Worm (Caenorhabditis elegans): Measurements from ENCODE around the gene F57F4.2.

The F57F4.2 gene

ce11 chrV:6430526-6431371, 41.2 kb upstream of the F57F4.2 start (continued):
- peak; percentile 22 for TF ChIP-seq lin-14 (GFP tag; optimal IDR thresholded peaks at IDR 0.05)
- TF ChIP-seq egl-13 (tag; optimal IDR thresholded peaks at IDR 0.05) = no peak
- no peak for TF ChIP-seq ceh-8 (GFP tag; optimal IDR thresholded peaks at IDR 0.05)
- no peak for TF ChIP-seq aha-1 (tag; optimal IDR thresholded peaks at IDR 0.05)
- TF ChIP-seq F16B12.6 (tag; optimal IDR thresholded peaks at IDR 0.05) = no peak
- peak; percentile 3 for TF ChIP-seq snu-23 (GFP tag; optimal IDR thresholded peaks at IDR 0.05)
- TF ChIP-seq nhr-28 (tag; optimal IDR thresholded peaks at IDR 0.05) = no peak
- no peak for TF ChIP-seq alr-1 (tag; optimal IDR thresholded peaks at IDR 0.05; ENCODE audit: borderline replicate concordance)
- no peak for TF ChIP-seq dpl-1 (GFP tag; optimal IDR thresholded peaks at IDR 0.05)
- no peak for TF ChIP-seq swsn-7 (tag; optimal IDR thresholded peaks at IDR 0.05)
- no peak for TF ChIP-seq pax-3 (tag; optimal IDR thresholded peaks at IDR 0.05)
- no peak for TF ChIP-seq ceh-63 (GFP tag; optimal IDR thresholded peaks at IDR 0.05)
- no peak for TF ChIP-seq nhr-85 (tag)
- TF ChIP-seq nhr-76 (tag; optimal IDR thresholded peaks at IDR 0.05) = no peak
- TF ChIP-seq nhr-47 (tag; optimal IDR thresholded peaks at IDR 0.05) = no peak
- no peak for TF ChIP-seq nhr-12 (tag; optimal IDR thresholded peaks at IDR 0.05)
- no peak for TF ChIP-seq nhr-11 (tag; optimal IDR thresholded peaks at IDR 0.05)
- no peak for TF ChIP-seq mdl-1 (tag; optimal IDR thresholded peaks at IDR 0.05)
- peak in 1 of 2 experiments; percentile 10 for TF ChIP-seq lsy-2 (tag; optimal IDR thresholded peaks at IDR 0.05)
- TF ChIP-seq sup-37 (GFP tag; optimal IDR thresholded peaks at IDR 0.05) = no peak
- no peak for TF ChIP-seq unc-62 (GFP tag; optimal IDR thresholded peaks at IDR 0.05)
- TF ChIP-seq ceh-88 (GFP tag; IDR thresholded peaks at IDR 0.05) = no peak
- TF ChIP-seq fkh-4 (tag; optimal IDR thresholded peaks at IDR 0.05; ENCODE audit: borderline replicate concordance) = no peak
- no peak for TF ChIP-seq zip-4 (GFP tag; optimal IDR thresholded peaks at IDR 0.05)
- peak; percentile 27 for TF ChIP-seq nhr-71 (tag; optimal IDR thresholded peaks at IDR 0.05)
- TF ChIP-seq tlp-1 (tag; optimal IDR thresholded peaks at IDR 0.05) = no peak
- TF ChIP-seq ama-1 (optimal IDR thresholded peaks at IDR 0.05) = no peak
- TF ChIP-seq lin-39 (tag; optimal IDR thresholded peaks at IDR 0.05) = no peak
- no peak for TF ChIP-seq ztf-11 (tag; optimal IDR thresholded peaks at IDR 0.05)
- TF ChIP-seq lin-35 (GFP tag; optimal IDR thresholded peaks at IDR 0.05) = peak in 1 of 2 experiments; percentile 16
- TF ChIP-seq egl-27 (tag; optimal IDR thresholded peaks at IDR 0.05) = no peak
- no peak for TF ChIP-seq grh-1 (GFP tag; IDR thresholded peaks at IDR 0.05)
- TF ChIP-seq blmp-1 (tag; optimal IDR thresholded peaks at IDR 0.05) = peak; percentile 92

ce11 chrV:6429870-6430339, 40.4 kb upstream of the F57F4.2 start, which contains the start of gene alh-4:
Gene alh-4, minus strand, starts transcription at chrV:6429920.
- TF ChIP-seq hlh-17 (GFP tag; optimal IDR thresholded peaks at IDR 0.05; ENCODE audit: borderline replicate concordance) (no peak), nhr-85 (tag) (peak; percentile 84), mep-1 (tag; optimal IDR thresholded peaks at IDR 0.05) (peak; percentile 8), fkh-4 (tag; optimal IDR thresholded peaks at IDR 0.05; ENCODE audit: borderline replicate concordance) (no peak), lin-35 (GFP tag; optimal IDR thresholded peaks at IDR 0.05) (peak in 1 of 2 experiments; percentile 37), mdl-1 (tag; optimal IDR thresholded peaks at IDR 0.05) (peak in 1 of 2 experiments; percentile 40), fos-1 (tag; optimal IDR thresholded peaks at IDR 0.05) (no peak), hpl-2 (GFP tag; optimal IDR thresholded peaks at IDR 0.05) (no peak), nhr-90 (tag; optimal IDR thresholded peaks at IDR 0.05; ENCODE audit: poor library complexity) (peak; percentile 58), vab-15 (tag; optimal IDR thresholded peaks at IDR 0.05) (peak; percentile 8), skn-1 (tag; optimal IDR thresholded peaks at IDR 0.05) (no peak), tlp-1 (tag; optimal IDR thresholded peaks at IDR 0.05) (no peak), nhr-20 (tag; optimal IDR thresholded peaks at IDR 0.05) (peak; percentile 67), sox-4 (tag; optimal IDR thresholded peaks at IDR 0.05) (no peak), unc-130 (tag; optimal IDR thresholded peaks at IDR 0.05) (peak; percentile 52), lsy-2 (tag; optimal IDR thresholded peaks at IDR 0.05) (peak in 1 of 2 experiments; percentile 28), ama-1 (optimal IDR thresholded peaks at IDR 0.05) (peak; percentile 35), blmp-1 (tag; optimal IDR thresholded peaks at IDR 0.05) (peak; percentile 79), elt-3 (tag; optimal IDR thresholded peaks at IDR 0.05) (peak in 1 of 6 experiments; percentile 77), lin-14 (GFP tag; optimal IDR thresholded peaks at IDR 0.05) (peak; percentile 45), tbx-2 (tag; optimal IDR thresholded peaks at IDR 0.05) (peak; percentile 17), dpl-1 (GFP tag; optimal IDR thresholded peaks at IDR 0.05) (peak in 1 of 3 experiments; percentile 0), nhr-71 (tag; optimal IDR thresholded peaks at IDR 0.05) (peak; percentile 42), ztf-11 (tag; optimal IDR thresholded peaks at IDR 0.05) (no peak), snu-23 (GFP tag; optimal IDR thresholded peaks at IDR 0.05) (peak; percentile 44)

Data from whole organism, L1 larva.